Worm (Caenorhabditis elegans) whole organism, L4/young adult: ENCODE measurements around the gene ZK512.2.

Experiments
- W03F9.2 ChIP-seq: fragments of 150-350 bp; optimal IDR thresholded peaks from 2 replicates; lab custom pipeline; 2014; ENCODE audit warnings: missing biosample characterization, missing genetic modification characterization
- dao-5 ChIP-seq: sonication (generic microtip); optimal IDR thresholded peaks from 2 replicates; lab custom pipeline; 2016; ENCODE audit warnings: missing genotype, missing genetic modification characterization, moderate library complexity, missing compliant biosample characterization
- him-1 ChIP-seq: sonication (generic microtip); optimal IDR thresholded peaks from 2 replicates; lab custom pipeline; 2016; ENCODE audit warnings: missing genotype, missing genetic modification reagents, missing genetic modification characterization, missing compliant biosample characterization

The ZK512.2 gene

ce11 chrIII:9109726-9110125 is 34.9 kb downstream of the ZK512.2 start:
- no peak for TF ChIP-seq W03F9.2 (tag; lab: Kevin White, UChicago)
- TF ChIP-seq dao-5 (tag; lab: Kevin White, UChicago): no peak
- no peak for TF ChIP-seq him-1

ce11 chrIII:9109172-9109571 is 35.4 kb downstream of the ZK512.2 start, which contains the start of gene cya-1:
TSS of gene cya-1 (minus strand) at chrIII:9109272.
- TF ChIP-seq W03F9.2 (tag; lab: Kevin White, UChicago): no peak
- TF ChIP-seq dao-5 (tag; lab: Kevin White, UChicago): no peak
- no peak for TF ChIP-seq him-1

ce11 chrIII:9105653-9106052 is 38.9 kb downstream of the ZK512.2 start:
- no peak for TF ChIP-seq dao-5 (tag; lab: Kevin White, UChicago)

- TF ChIP-seq dao-5 (tag; lab: Kevin White, UChicago): no peak
- TF ChIP-seq W03F9.2 (tag; lab: Kevin White, UChicago): no peak
- peak; percentile 8 for TF ChIP-seq him-1
Measured at ce11 chrIII:9104060-9104459, 40.5 kb downstream of the ZK512.2 start.

- TF ChIP-seq dao-5 (tag; lab: Kevin White, UChicago) (no peak), W03F9.2 (tag; lab: Kevin White, UChicago) (no peak)
Measured at ce11 chrIII:9103643-9104042, 41.0 kb downstream of the ZK512.2 start, which contains the start of gene dos-1. TSS of gene dos-1 (plus strand) at chrIII:9103943.

- TF ChIP-seq him-1: no peak
- TF ChIP-seq W03F9.2 (tag; lab: Kevin White, UChicago): no peak
- no peak for TF ChIP-seq dao-5 (tag; lab: Kevin White, UChicago)
Measured at ce11 chrIII:9101212-9101611, 43.4 kb downstream of the ZK512.2 start, which contains the start of gene ZK507.1. TSS of gene ZK507.1 (minus strand) at chrIII:9101312.
